Worm (Caenorhabditis elegans) whole organism, L1 larva: ENCODE measurements around the gene Y54G11A.7.

Experiments used
- lin-35 ChIP-seq, 2 experiments: fragments of 150-350 bp; optimal IDR thresholded peaks; 2 replicates each; lab custom pipeline; 2014; ENCODE audit warnings: missing biosample characterization in 2 of 2, missing genetic modification characterization in 2 of 2, missing genetic modification reagents in 2 of 2
- lir-3 ChIP-seq: sonication (generic microtip); optimal IDR thresholded peaks from 2 replicates; lab custom pipeline; 2016; ENCODE audit warnings: mild to moderate bottlenecking, missing genetic modification characterization, moderate library complexity, missing compliant biosample characterization; ENCODE audit not compliant: poor library complexity
- lsy-2 ChIP-seq, 2 experiments: fragments of 150-350 bp; optimal IDR thresholded peaks; 2 replicates each; lab custom pipeline; 2014; ENCODE audit warnings: missing biosample characterization in 2 of 2, missing genetic modification characterization in 2 of 2
- mep-1 ChIP-seq: fragments of 150-350 bp; optimal IDR thresholded peaks from 2 replicates; lab custom pipeline; 2014; ENCODE audit warnings: missing biosample characterization, missing genetic modification characterization
- nhr-237 ChIP-seq: fragments of 150-350 bp; optimal IDR thresholded peaks from 2 replicates; lab custom pipeline; 2014; ENCODE audit warnings: missing biosample characterization, missing genetic modification characterization
- skn-1 ChIP-seq: fragments of 150-350 bp; optimal IDR thresholded peaks from 2 replicates; lab custom pipeline; 2014; ENCODE audit warnings: missing biosample characterization, missing genetic modification characterization
- unc-62 ChIP-seq: fragments of 150-350 bp; optimal IDR thresholded peaks from 2 replicates; lab custom pipeline; 2014; ENCODE audit warnings: missing biosample characterization, missing genetic modification reagents, missing genetic modification characterization
- unc-98 ChIP-seq: fragments of 200-800 bp; sonication (Bioruptor generic); IDR thresholded peaks from 2 replicates; pipeline ENCODE4 v1.3.6; 2022; ENCODE audit warnings: missing genetic modification characterization, missing compliant biosample characterization

- no peak for TF ChIP-seq unc-98 (GFP tag; lab: Robert Waterston, UW)
- no peak for TF ChIP-seq lsy-2 (tag; optimal IDR thresholded peaks at IDR 0.05; lab: Kevin White, UChicago)
- no peak for TF ChIP-seq nhr-237 (tag; lab: Kevin White, UChicago)
- TF ChIP-seq skn-1 (tag; lab: Kevin White, UChicago), result no peak
- no peak for TF ChIP-seq lin-35 (GFP tag; optimal IDR thresholded peaks at IDR 0.05; lab: Kevin White, UChicago)
- TF ChIP-seq mep-1 (tag; lab: Kevin White, UChicago), result no peak
- no peak for TF ChIP-seq unc-62 (GFP tag; lab: Kevin White, UChicago)
- TF ChIP-seq lir-3, result no peak
Measured at ce11 chrII:14276409-14276808, 20.7 kb upstream of the Y54G11A.7 start, which contains the start of gene Y54G11A.3.
